Worm (Caenorhabditis elegans) whole organism, late embryonic: ENCODE data around the gene clec-22.

Experiments used
- ceh-2 ChIP-seq: sonication (generic microtip); optimal IDR thresholded peaks from 2 replicates; lab custom pipeline; 2016; ENCODE audit warnings: missing genotype, missing genetic modification characterization, missing compliant biosample characterization
- nhr-11 ChIP-seq: fragments of 150-350 bp; optimal IDR thresholded peaks from 2 replicates; lab custom pipeline; 2014; ENCODE audit warnings: missing biosample characterization, missing genetic modification characterization
- odd-2 ChIP-seq: sonication (generic microtip); optimal IDR thresholded peaks from 2 replicates; lab custom pipeline; 2017; ENCODE audit warnings: antibody characterized with exemption, mild to moderate bottlenecking, missing genetic modification characterization, missing compliant biosample characterization

- TF ChIP-seq odd-2 (tag; lab: Kevin White, UChicago) = no peak
- TF ChIP-seq ceh-2 (tag; lab: Kevin White, UChicago) = no peak
- TF ChIP-seq nhr-11 (tag; lab: Kevin White, UChicago) = no peak
Measured at ce11 chrV:16833672-16834071, 24.6 kb upstream of the clec-22 start.
